Worm (Caenorhabditis elegans) whole organism, L4/young adult: ENCODE data around the gene H12D21.9.

ENCODE experiments used
- W03F9.2 ChIP-seq: fragments of 150-350 bp; optimal IDR thresholded peaks from 2 replicates; lab custom pipeline; 2014; ENCODE audit warnings: missing biosample characterization, missing genetic modification characterization
- him-1 ChIP-seq: sonication (generic microtip); optimal IDR thresholded peaks from 2 replicates; lab custom pipeline; 2016; ENCODE audit warnings: missing genotype, missing genetic modification reagents, missing genetic modification characterization, missing compliant biosample characterization

DNA sequence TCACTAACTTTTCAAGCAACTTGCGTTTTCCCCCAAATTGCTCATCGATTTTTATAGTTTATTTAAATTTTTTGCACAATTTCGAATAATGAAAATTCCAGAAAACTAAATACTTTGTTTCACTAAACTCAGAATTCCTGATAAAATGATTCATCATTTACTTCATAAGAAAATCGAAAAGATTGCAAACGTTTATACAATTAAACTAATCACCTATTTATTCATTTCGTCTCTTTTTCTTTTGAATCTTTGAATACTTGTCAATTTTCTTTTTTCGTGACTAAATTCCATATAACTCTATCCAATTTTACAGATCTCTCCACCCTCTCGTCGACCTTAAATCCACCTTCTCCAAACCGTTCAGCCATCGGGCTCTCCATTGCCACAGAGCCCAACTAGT, 27.3 kb upstream of the H12D21.9 start, which contains the start of gene C30G7.2:
- TF ChIP-seq W03F9.2: no peak
- TF ChIP-seq him-1: no peak
